Fruit fly (Drosophila melanogaster) whole organism, adult: ENCODE results near the gene CG12118.

Experiments used
- CG11617 ChIP-seq: fragments of 200-800 bp; sonication (Bioruptor generic); optimal IDR thresholded peaks from 2 replicates; lab custom pipeline; 2017; ENCODE audit warnings: mild to moderate bottlenecking, missing biosample characterization, missing genetic modification reagents, missing genetic modification characterization
- CG12768 ChIP-seq: fragments of 200-800 bp; sonication (Bioruptor generic); optimal IDR thresholded peaks from 2 replicates; lab custom pipeline; 2017; ENCODE audit warnings: missing biosample characterization, missing genetic modification characterization, mild to moderate bottlenecking, moderate library complexity, missing genetic modification reagents
- CG14711 ChIP-seq: fragments of 200-800 bp; sonication (Bioruptor generic); optimal IDR thresholded peaks from 2 replicates; lab custom pipeline; 2018; ENCODE audit warnings: missing biosample characterization, mild to moderate bottlenecking, missing genetic modification characterization, moderate library complexity
- CG33017 ChIP-seq: fragments of 200-800 bp; sonication (Bioruptor generic); optimal IDR thresholded peaks from 2 replicates; lab custom pipeline; 2018; ENCODE audit warnings: missing biosample characterization, mild to moderate bottlenecking, missing genetic modification characterization, moderate library complexity
- CG5204 ChIP-seq: fragments of 200-800 bp; sonication (Bioruptor generic); optimal IDR thresholded peaks from 2 replicates; lab custom pipeline; 2016; ENCODE audit warnings: missing biosample characterization, missing genetic modification characterization
- CG7101 ChIP-seq: fragments of 200-800 bp; sonication (Bioruptor generic); optimal IDR thresholded peaks from 2 replicates; lab custom pipeline; 2018; ENCODE audit warnings: missing biosample characterization, mild to moderate bottlenecking, missing genetic modification characterization, moderate library complexity
- Clk ChIP-seq: fragments of 200-800 bp; sonication (Bioruptor generic); optimal IDR thresholded peaks from 2 replicates; lab custom pipeline; 2017; ENCODE audit warnings: missing biosample characterization, missing genetic modification characterization
- Hr96 ChIP-seq: fragments of 200-800 bp; sonication (Bioruptor generic); optimal IDR thresholded peaks from 2 replicates; lab custom pipeline; 2016; ENCODE audit warnings: missing biosample characterization, missing genetic modification characterization
- Mnt ChIP-seq: fragments of 200-800 bp; sonication (Bioruptor generic); optimal IDR thresholded peaks from 2 replicates; lab custom pipeline; 2016; ENCODE audit warnings: missing biosample characterization, mild to moderate bottlenecking, missing genetic modification characterization
- bab1 ChIP-seq: fragments of 200-800 bp; sonication (Bioruptor generic); optimal IDR thresholded peaks from 3 replicates; lab custom pipeline; 2019; ENCODE audit warnings: missing biosample characterization, mild to moderate bottlenecking, missing genetic modification characterization, moderate library complexity
- cic ChIP-seq: fragments of 200-800 bp; sonication (Bioruptor generic); optimal IDR thresholded peaks from 2 replicates; lab custom pipeline; 2017; ENCODE audit warnings: missing biosample characterization, mild to moderate bottlenecking, missing genetic modification characterization, moderate library complexity
- cnc ChIP-seq, 2 experiments: fragments of >200 bp; optimal IDR thresholded peaks; 2 replicates each; lab custom pipeline; 2017
- pad ChIP-seq: fragments of 200-800 bp; sonication (Bioruptor generic); optimal IDR thresholded peaks from 3 replicates; lab custom pipeline; 2017; ENCODE audit warnings: missing biosample characterization, missing genetic modification characterization, mild to moderate bottlenecking, moderate library complexity, missing genetic modification reagents
- tj ChIP-seq: fragments of 200-800 bp; sonication (Bioruptor generic); optimal IDR thresholded peaks from 3 replicates; lab custom pipeline; 2017; ENCODE audit warnings: missing biosample characterization, mild to moderate bottlenecking, missing genetic modification characterization, moderate library complexity

DNA sequence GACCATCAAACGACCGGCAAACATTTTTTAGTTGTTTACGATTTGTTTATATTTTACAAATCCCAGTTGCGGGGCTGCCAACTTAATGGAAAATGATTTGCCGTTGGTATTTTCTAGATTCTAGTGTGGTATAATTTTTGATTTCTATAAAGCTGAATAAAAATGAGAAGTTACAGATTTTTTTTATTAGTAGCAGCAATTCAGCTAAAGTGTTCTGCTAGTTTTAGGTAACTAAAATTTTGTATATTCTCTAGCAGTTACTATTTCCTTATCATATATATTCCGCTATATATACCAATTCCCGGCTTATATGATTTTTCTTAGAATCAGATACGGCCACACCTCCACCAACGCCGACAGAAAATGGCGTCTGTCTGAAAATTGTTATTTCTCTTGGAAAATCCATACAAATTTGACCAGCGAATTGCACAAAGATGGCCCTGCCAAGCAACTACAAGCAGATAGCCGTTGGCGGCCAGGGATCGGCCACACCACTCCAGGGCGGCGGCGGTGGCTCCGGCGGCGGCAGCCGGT, 47.2 kb downstream of the CG12118 start, which contains the start of the genes fh and Bap111:
- TF ChIP-seq Clk (GFP tag; lab: Kevin White, UChicago), result no peak
- no peak for TF ChIP-seq cic (GFP tag; lab: Kevin White, UChicago)
- TF ChIP-seq tj, result no peak
- TF ChIP-seq bab1 (GFP tag; lab: Kevin White, UChicago), result peak; percentile 58
- TF ChIP-seq Mnt (GFP tag; lab: Kevin White, UChicago), result no peak
- no peak for TF ChIP-seq cnc (optimal IDR thresholded peaks at IDR 0.05; lab: Kevin White, UChicago)
- TF ChIP-seq CG12768 (GFP tag; lab: Kevin White, UChicago), result no peak
- no peak for TF ChIP-seq Hr96 (GFP tag; lab: Kevin White, UChicago)
- peak; percentile 45 for TF ChIP-seq CG14711 (tag; lab: Kevin White, UChicago)
- no peak for TF ChIP-seq CG11617 (GFP tag; lab: Kevin White, UChicago)
- no peak for TF ChIP-seq CG7101
- no peak for TF ChIP-seq CG5204 (GFP tag; lab: Kevin White, UChicago)
- TF ChIP-seq pad, result no peak
- no peak for TF ChIP-seq CG33017 (tag; lab: Kevin White, UChicago)
